Worm (Caenorhabditis elegans): Measurements from ENCODE around the gene ZK945.4.

ce11 chrII:10093120-10093519 lies 12.4 kb downstream of the ZK945.4 start:
- TF ChIP-seq T22C8.4 (GFP tag; IDR thresholded peaks at IDR 0.05) (no peak), med-1 (GFP tag; optimal IDR thresholded peaks at IDR 0.05; ENCODE audit: insufficient read depth) (no peak), flt-1 (GFP tag; IDR thresholded peaks at IDR 0.05) (no peak), tab-1 (GFP tag; IDR thresholded peaks at IDR 0.05) (no peak), ztf-29 (GFP tag; IDR thresholded peaks at IDR 0.05) (no peak), klf-2 (GFP tag; conservative IDR thresholded peaks at IDR 0.05) (no peak), ref-1 (GFP tag; conservative IDR thresholded peaks at IDR 0.05) (no peak)

Data from whole organism, midembryonic.